Fruit fly (Drosophila melanogaster) whole organism, embryonic: Measurements from ENCODE around the gene Dus3.
A peak's percentile ranks its signal among the peaks of the same experiment; 100 is the strongest.

Source experiments
- Adf1 ChIP-seq: fragments of 200-800 bp; sonication (Bioruptor generic); IDR thresholded peaks from 2 replicates; pipeline ENCODE4 v1.3.6; 2022; ENCODE audit warnings: missing biosample characterization, missing genetic modification characterization
- Atf-2 ChIP-seq: fragments of 200-800 bp; sonication (Bioruptor generic); optimal IDR thresholded peaks from 2 replicates; lab custom pipeline; 2016; ENCODE audit warnings: missing biosample characterization, missing genetic modification characterization
- CG10565 ChIP-seq: fragments of 200-800 bp; sonication (Bioruptor generic); optimal IDR thresholded peaks from 3 replicates; lab custom pipeline; 2016; ENCODE audit warnings: missing biosample characterization, mild to moderate bottlenecking, missing genetic modification characterization
- CG11723 ChIP-seq: fragments of 200-800 bp; sonication (Bioruptor generic); optimal IDR thresholded peaks from 2 replicates; lab custom pipeline; 2017; ENCODE audit warnings: missing biosample characterization, mild to moderate bottlenecking, missing genetic modification characterization
- CG13894 ChIP-seq: fragments of 200-800 bp; sonication (Bioruptor generic); optimal IDR thresholded peaks from 3 replicates; lab custom pipeline; 2018; ENCODE audit warnings: missing biosample characterization, mild to moderate bottlenecking, missing genetic modification characterization, moderate library complexity
- CG1529 ChIP-seq: fragments of 200-800 bp; sonication (Bioruptor generic); optimal IDR thresholded peaks from 3 replicates; lab custom pipeline; 2018; ENCODE audit warnings: missing biosample characterization, missing genetic modification characterization
- CG15514 ChIP-seq: fragments of 200-800 bp; sonication (Bioruptor generic); optimal IDR thresholded peaks from 3 replicates; lab custom pipeline; 2017; ENCODE audit warnings: missing biosample characterization, missing genetic modification characterization, mild to moderate bottlenecking, moderate library complexity, missing genetic modification reagents
- CG17829 ChIP-seq: fragments of 200-800 bp; optimal IDR thresholded peaks from 2 replicates; lab custom pipeline; 2019; ENCODE audit warnings: missing biosample characterization, mild to moderate bottlenecking, missing genetic modification characterization, moderate library complexity
- CG2116 ChIP-seq: fragments of 200-800 bp; sonication (Bioruptor generic); optimal IDR thresholded peaks from 3 replicates; lab custom pipeline; 2018; ENCODE audit warnings: missing biosample characterization, mild to moderate bottlenecking, missing genetic modification characterization
- CG2199 ChIP-seq: fragments of 200-800 bp; sonication (Bioruptor generic); IDR thresholded peaks from 3 replicates; pipeline ENCODE4 v1.3.6; 2022; ENCODE audit warnings: missing biosample characterization, missing genetic modification characterization
- CG2202 ChIP-seq: fragments of 200-800 bp; sonication (Bioruptor generic); optimal IDR thresholded peaks from 2 replicates; lab custom pipeline; 2018; ENCODE audit warnings: missing biosample characterization, mild to moderate bottlenecking, missing genetic modification characterization
- CG30020 ChIP-seq: fragments of 200-800 bp; optimal IDR thresholded peaks from 2 replicates; lab custom pipeline; 2019; ENCODE audit warnings: missing biosample characterization, mild to moderate bottlenecking, missing genetic modification characterization, moderate library complexity
- CG32532 ChIP-seq: fragments of 200-800 bp; sonication (Bioruptor generic); IDR thresholded peaks from 2 replicates; pipeline ENCODE4 v1.3.6; 2022; ENCODE audit warnings: missing biosample characterization, missing genetic modification characterization
- CG34422 ChIP-seq: fragments of 200-800 bp; sonication (Bioruptor generic); IDR thresholded peaks from 3 replicates; pipeline ENCODE4 v1.3.6; 2022; ENCODE audit warnings: missing biosample characterization, missing genetic modification characterization
- CG3847 ChIP-seq: fragments of 200-800 bp; sonication (Bioruptor generic); IDR thresholded peaks from 2 replicates; pipeline ENCODE4 v1.3.6; 2022; ENCODE audit warnings: missing biosample characterization, missing genetic modification characterization
- CG42726 ChIP-seq: fragments of 200-800 bp; sonication (Bioruptor generic); IDR thresholded peaks from 2 replicates; pipeline ENCODE4 v1.3.6; 2022; ENCODE audit warnings: missing biosample characterization, missing genetic modification characterization; ENCODE audit not compliant: partially characterized antibody
- CG8290 ChIP-seq, 3 experiments: fragments of 200-800 bp; sonication (Bioruptor generic); optimal IDR thresholded peaks; 2 replicates each; lab custom pipeline; 2016 to 2019; ENCODE audit warnings: missing biosample characterization in 3 of 3, missing genetic modification characterization in 3 of 3, mild to moderate bottlenecking in 2 of 3, moderate library complexity in 1 of 3
- CG8924 ChIP-seq: fragments of 200-800 bp; optimal IDR thresholded peaks from 3 replicates; lab custom pipeline; 2019; ENCODE audit warnings: missing biosample characterization, mild to moderate bottlenecking, missing genetic modification characterization, moderate library complexity
- Dfd ChIP-seq, 2 experiments: fragments of >200 bp; optimal IDR thresholded peaks; 2 replicates each; lab custom pipeline; 2017; ENCODE audit warnings: missing biosample characterization in 2 of 2, missing genetic modification characterization in 2 of 2
- Dll ChIP-seq: fragments of 200-800 bp; sonication (Bioruptor generic); IDR thresholded peaks from 4 replicates; pipeline ENCODE4 v1.3.6; 2022; ENCODE audit warnings: missing biosample characterization, missing genetic modification characterization; ENCODE audit not compliant: partially characterized antibody
- Drgx ChIP-seq: fragments of 200-800 bp; sonication (Bioruptor generic); IDR thresholded peaks from 2 replicates; pipeline ENCODE4 v1.3.6; 2022; ENCODE audit warnings: missing biosample characterization, missing genetic modification characterization
- E2f1 ChIP-seq: fragments of 200-800 bp; sonication (Bioruptor generic); IDR thresholded peaks from 2 replicates; pipeline ENCODE4 v1.3.6; 2022; ENCODE audit warnings: missing biosample characterization, missing genetic modification characterization
- Ets65A ChIP-seq: fragments of 200-800 bp; sonication (Bioruptor generic); peaks from one replicate; lab custom pipeline; 2016; ENCODE audit warnings: missing biosample characterization, missing genetic modification characterization
- HmgD ChIP-seq: fragments of 200-800 bp; sonication (Bioruptor generic); optimal IDR thresholded peaks from 3 replicates; lab custom pipeline; 2016; ENCODE audit warnings: missing biosample characterization, missing genetic modification characterization
- Kr ChIP-seq: fragments of 200-800 bp; sonication (Bioruptor generic); optimal IDR thresholded peaks from 2 replicates; lab custom pipeline; 2017; ENCODE audit warnings: missing biosample characterization, mild to moderate bottlenecking, missing genetic modification characterization
- Lhr ChIP-seq: fragments of 200-800 bp; sonication (Bioruptor generic); optimal IDR thresholded peaks from 3 replicates; lab custom pipeline; 2017; ENCODE audit warnings: mild to moderate bottlenecking, missing biosample characterization, missing genetic modification reagents, missing genetic modification characterization
- MBD-R2 ChIP-seq: fragments of 200-800 bp; sonication (Bioruptor generic); IDR thresholded peaks from 2 replicates; pipeline ENCODE4 v1.3.6; 2022; ENCODE audit warnings: missing biosample characterization, missing genetic modification characterization
- Mad ChIP-seq: fragments of 200-800 bp; sonication (Bioruptor generic); optimal IDR thresholded peaks from 2 replicates; lab custom pipeline; 2016; ENCODE audit warnings: missing biosample characterization, missing genetic modification characterization
- Nf-YC ChIP-seq: fragments of 200-800 bp; optimal IDR thresholded peaks from 3 replicates; lab custom pipeline; 2019; ENCODE audit warnings: missing biosample characterization, mild to moderate bottlenecking, missing genetic modification characterization, moderate library complexity
- Opbp ChIP-seq: fragments of 200-800 bp; sonication (Bioruptor generic); IDR thresholded peaks from 3 replicates; pipeline ENCODE4 v1.3.6; 2022; ENCODE audit warnings: missing biosample characterization, missing genetic modification characterization; ENCODE audit not compliant: partially characterized antibody
- Trl ChIP-seq, 3 experiments: fragments of >200 bp in 2 of 3; fragments of 200-800 bp in 1 of 3; sonication (Bioruptor generic) in 1 of 3; optimal IDR thresholded peaks; 2 replicates in 1 of 3; 3 replicates in 2 of 3; lab custom pipeline; 2016 to 2017; ENCODE audit warnings: missing biosample characterization in 1 of 3, missing genetic modification characterization in 1 of 3
- aop ChIP-seq: fragments of 200-800 bp; sonication (Bioruptor generic); IDR thresholded peaks from 2 replicates; pipeline ENCODE4 v1.3.6; 2022; ENCODE audit warnings: missing biosample characterization, missing genetic modification characterization
- bowl ChIP-seq: fragments of 200-800 bp; sonication (Bioruptor generic); IDR thresholded peaks from 2 replicates; pipeline ENCODE4 v1.3.6; 2022; ENCODE audit warnings: missing biosample characterization, missing genetic modification characterization
- cato ChIP-seq: fragments of 200-800 bp; sonication (Bioruptor generic); optimal IDR thresholded peaks from 2 replicates; lab custom pipeline; 2016; ENCODE audit warnings: missing biosample characterization, missing genetic modification characterization, borderline replicate concordance
- chinmo ChIP-seq: fragments of 200-800 bp; sonication (Bioruptor generic); IDR thresholded peaks from 4 replicates; pipeline ENCODE4 v1.3.6; 2022; ENCODE audit warnings: missing biosample characterization, missing genetic modification characterization; ENCODE audit not compliant: partially characterized antibody
- dm ChIP-seq: fragments of 200-800 bp; sonication (Bioruptor generic); optimal IDR thresholded peaks from 3 replicates; lab custom pipeline; 2016; ENCODE audit warnings: missing biosample characterization, missing genetic modification characterization
- emc ChIP-seq: fragments of 200-800 bp; sonication (Bioruptor generic); optimal IDR thresholded peaks from 2 replicates; lab custom pipeline; 2016; ENCODE audit warnings: missing biosample characterization, missing genetic modification characterization
- gt ChIP-seq: fragments of 200-800 bp; sonication (Bioruptor generic); IDR thresholded peaks from 2 replicates; pipeline ENCODE4 v1.3.6; 2022; ENCODE audit warnings: missing biosample characterization, missing genetic modification characterization
- lov ChIP-seq, 2 experiments: fragments of 200-800 bp in 1 of 2; fragments of >200 bp in 1 of 2; sonication (Bioruptor generic) in 1 of 2; IDR thresholded peaks in 1 of 2; optimal IDR thresholded peaks in 1 of 2; 2 replicates in 1 of 2; 3 replicates in 1 of 2; pipeline versions ENCODE4 v1.3.6 to Lab custom; 2017 to 2022; ENCODE audit warnings: missing biosample characterization in 1 of 2, missing genetic modification characterization in 1 of 2
- maf-S ChIP-seq: fragments of 200-800 bp; sonication (Bioruptor generic); optimal IDR thresholded peaks from 2 replicates; lab custom pipeline; 2016; ENCODE audit warnings: missing biosample characterization, missing genetic modification characterization
- mirr ChIP-seq: fragments of 200-800 bp; sonication (Bioruptor generic); optimal IDR thresholded peaks from 3 replicates; lab custom pipeline; 2018; ENCODE audit warnings: missing biosample characterization, mild to moderate bottlenecking, missing genetic modification characterization
- p53 ChIP-seq: fragments of 200-800 bp; sonication (Bioruptor generic); optimal IDR thresholded peaks from 2 replicates; lab custom pipeline; 2016; ENCODE audit warnings: missing biosample characterization, missing genetic modification characterization
- pros ChIP-seq: fragments of 200-800 bp; sonication (Bioruptor generic); optimal IDR thresholded peaks from 3 replicates; lab custom pipeline; 2019; ENCODE audit warnings: missing biosample characterization, mild to moderate bottlenecking, missing genetic modification characterization, moderate library complexity
- pzg ChIP-seq: fragments of 200-800 bp; sonication (Bioruptor generic); optimal IDR thresholded peaks from 3 replicates; lab custom pipeline; 2018; ENCODE audit warnings: missing biosample characterization, mild to moderate bottlenecking, missing genetic modification characterization, moderate library complexity
- repo ChIP-seq: fragments of 200-800 bp; sonication (Bioruptor generic); optimal IDR thresholded peaks from 2 replicates; lab custom pipeline; 2016; ENCODE audit warnings: missing biosample characterization, missing genetic modification characterization
- sens ChIP-seq: fragments of 200-800 bp; sonication (Bioruptor generic); peaks from one replicate; lab custom pipeline; 2016; ENCODE audit warnings: missing biosample characterization, missing genetic modification characterization
- so ChIP-seq: fragments of 200-800 bp; sonication (Bioruptor generic); IDR thresholded peaks from 3 replicates; pipeline ENCODE4 v1.3.6; 2022; ENCODE audit warnings: missing biosample characterization, missing genetic modification characterization
- usp ChIP-seq: fragments of >200 bp; optimal IDR thresholded peaks from 2 replicates; lab custom pipeline; 2017; ENCODE audit warnings: missing biosample characterization, missing genetic modification characterization

The Dus3 gene

dm6 chr2L:19735635-19736109 lies 23.0 kb upstream of the Dus3 start, which contains the start of the genes CG10462 and Nf-YB (continued):
- TF ChIP-seq CG42726 (GFP tag; lab: Robert Waterston, UW) (peak; percentile 84), Lhr (GFP tag; lab: Kevin White, UChicago) (peak; percentile 79), Kr (no peak), CG10565 (no peak), bowl (GFP tag; lab: Robert Waterston, UW) (no peak), CG2116 (peak; percentile 80), sens (peak; percentile 66), CG8924 (tag; lab: Kevin White, UChicago) (no peak), Dll (peak; percentile 85), maf-S (GFP tag; lab: Kevin White, UChicago) (no peak), Mad (no peak), CG30020 (tag; lab: Kevin White, UChicago) (peak; percentile 20), Trl (optimal IDR thresholded peaks at IDR 0.05; lab: Kevin White, UChicago) (peak; percentile 27 to 50), Trl (GFP tag; optimal IDR thresholded peaks at IDR 0.05; lab: Kevin White, UChicago) (no peak), p53 (GFP tag; lab: Kevin White, UChicago) (peak; percentile 18), CG17829 (tag; lab: Kevin White, UChicago) (peak; percentile 34), CG2202 (tag; lab: Kevin White, UChicago) (no peak), CG15514 (peak; percentile 73), CG34422 (0 out of 3 replicates have a peak, but pooled peaks have one; percentile 7), E2f1 (GFP tag; lab: Robert Waterston, UW) (no peak), CG2199 (0 out of 3 replicates have a peak, but pooled peaks have one; percentile 36), Adf1 (GFP tag; lab: Robert Waterston, UW) (peak; percentile 50; the same call in 1 of the 2 replicates), HmgD (peak; percentile 66), CG3847 (GFP tag; lab: Robert Waterston, UW) (peak; percentile 56), Nf-YC (tag; lab: Kevin White, UChicago) (no peak), Opbp (GFP tag; lab: Robert Waterston, UW) (peak; percentile 91), pzg (GFP tag; lab: Kevin White, UChicago) (peak; percentile 89), CG8290 (GFP tag; optimal IDR thresholded peaks at IDR 0.05; lab: Kevin White, UChicago) (peak; percentile 60), CG8290 (tag; optimal IDR thresholded peaks at IDR 0.05; lab: Kevin White, UChicago) (no peak)

dm6 chr2L:19750571-19750970 lies 8.1 kb upstream of the Dus3 start:
- no peak for TF ChIP-seq usp (GFP tag; lab: Kevin White, UChicago)
- peak; percentile 91 for TF ChIP-seq Ets65A

dm6 chr2L:19755015-19755414 lies 3.7 kb upstream of the Dus3 start:
- no peak for TF ChIP-seq Atf-2 (GFP tag; lab: Kevin White, UChicago)
- TF ChIP-seq chinmo (GFP tag; lab: Robert Waterston, UW), result peak; percentile 84; the same call in 2 of the 4 replicates
- TF ChIP-seq gt, result no peak
- no peak for TF ChIP-seq dm (GFP tag; lab: Kevin White, UChicago)
- peak; percentile 99 for TF ChIP-seq CG13894
- no peak for TF ChIP-seq cato (GFP tag; lab: Kevin White, UChicago)
- TF ChIP-seq Dfd (GFP tag; optimal IDR thresholded peaks at IDR 0.05; lab: Kevin White, UChicago), result no peak
- 0 out of 2 replicates have a peak, but pooled peaks have one; percentile 7 for TF ChIP-seq MBD-R2 (GFP tag; lab: Robert Waterston, UW)
- TF ChIP-seq so (GFP tag; lab: Robert Waterston, UW), result 0 out of 3 replicates have a peak, but pooled peaks have one; percentile 24
- TF ChIP-seq lov (optimal IDR thresholded peaks at IDR 0.05; lab: Kevin White, UChicago), result no peak
- TF ChIP-seq lov (GFP tag; IDR thresholded peaks at IDR 0.05; lab: Robert Waterston, UW), result 0 out of 3 replicates have a peak, but pooled peaks have one; percentile 48
- TF ChIP-seq CG11723 (GFP tag; lab: Kevin White, UChicago), result no peak
- TF ChIP-seq aop (GFP tag; lab: Robert Waterston, UW), result no peak
- TF ChIP-seq pros (GFP tag; lab: Kevin White, UChicago), result no peak
- peak; percentile 44; the same call in 1 of the 2 replicates for TF ChIP-seq CG32532 (GFP tag; lab: Robert Waterston, UW)
- TF ChIP-seq CG1529 (GFP tag; lab: Kevin White, UChicago), result no peak
- TF ChIP-seq CG15514, result peak; percentile 89
- no peak for TF ChIP-seq repo
- TF ChIP-seq emc (GFP tag; lab: Kevin White, UChicago), result no peak
- TF ChIP-seq mirr (GFP tag; lab: Kevin White, UChicago), result peak; percentile 17
- no peak; the same call in 1 of the 2 replicates for TF ChIP-seq Drgx (GFP tag; lab: Robert Waterston, UW)
